Worm (Caenorhabditis elegans): ENCODE results near the gene Y69A2AR.25.

The Y69A2AR.25 gene

DNA sequence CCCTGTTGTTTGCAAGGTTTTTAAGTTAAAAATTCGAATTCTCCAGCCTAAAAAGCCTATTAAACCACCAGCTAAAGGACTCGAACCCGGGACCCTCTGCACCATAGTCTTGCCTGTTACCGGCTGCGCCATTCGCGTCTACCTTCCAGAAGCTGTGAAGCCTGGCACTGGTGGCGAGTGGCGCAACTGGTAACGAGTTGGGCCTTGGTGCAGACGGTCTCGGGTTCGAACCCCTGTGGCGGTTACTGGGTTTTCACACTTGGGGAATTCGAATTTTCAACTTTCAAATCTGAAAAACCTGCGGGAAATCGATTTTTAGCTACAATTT is 34.7 kb upstream of the Y69A2AR.25 start (continued):
- TF ChIP-seq akir-1 (GFP tag; optimal IDR thresholded peaks at IDR 0.05) (no peak), lin-40 (tag; optimal IDR thresholded peaks at IDR 0.05) (no peak), athp-1 (tag; optimal IDR thresholded peaks at IDR 0.05) (peak; percentile 21), egrh-3 (GFP tag; IDR thresholded peaks at IDR 0.05) (peak; percentile 45; the same call in 1 of the 2 replicates), sea-2 (GFP tag; IDR thresholded peaks at IDR 0.05) (peak; percentile 11; the same call in 1 of the 2 replicates), egl-18 (GFP tag; IDR thresholded peaks at IDR 0.05) (no peak), tbp1 (GFP tag; optimal IDR thresholded peaks at IDR 0.05) (peak; percentile 47), chd-7 (tag; optimal IDR thresholded peaks at IDR 0.05) (peak; percentile 77), nhr-120 (GFP tag; IDR thresholded peaks at IDR 0.05) (peak; percentile 78; the same call in 1 of the 2 replicates), D2030.7 (GFP tag; IDR thresholded peaks at IDR 0.05) (peak; percentile 51; the same call in 1 of the 2 replicates)

DNA sequence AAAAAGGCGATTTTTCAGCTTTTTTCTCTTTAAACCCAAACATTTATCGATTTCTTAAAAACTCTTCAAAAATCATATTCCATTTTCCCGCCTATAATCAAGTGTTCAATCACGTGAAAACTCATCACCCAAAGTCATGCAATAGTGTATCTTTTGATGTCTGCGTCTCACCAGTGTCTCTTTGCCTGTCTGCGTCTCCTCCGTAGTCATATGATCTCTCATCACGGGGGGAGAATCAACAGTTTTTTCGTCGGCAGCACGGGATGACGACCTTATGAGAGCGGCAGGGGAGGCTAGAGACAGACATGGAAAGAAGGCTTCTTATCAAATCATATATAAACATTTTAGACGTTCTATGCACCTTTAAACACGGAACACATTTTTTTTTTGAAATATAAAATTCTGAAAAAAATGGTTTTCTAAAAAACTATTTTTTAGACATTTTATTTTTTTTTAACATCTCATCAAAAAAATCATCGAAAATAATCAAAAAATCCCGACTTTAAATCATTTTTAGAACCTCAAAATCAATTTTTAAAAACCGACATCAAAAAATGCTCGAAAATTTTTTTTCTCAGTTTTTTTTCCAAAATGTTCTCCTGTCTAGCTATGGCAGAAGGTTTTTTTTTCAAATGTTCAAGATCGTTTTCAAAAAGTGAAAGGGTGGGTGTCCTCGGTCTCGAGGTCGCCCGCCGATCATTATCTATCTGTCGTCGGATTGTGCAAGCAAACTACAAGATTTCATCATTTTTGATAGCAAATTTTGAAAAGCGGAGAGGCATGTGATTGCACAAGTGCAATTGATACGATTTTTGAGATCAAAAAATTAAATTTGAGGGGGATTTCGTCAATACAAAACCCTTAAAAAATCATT is 34.1 kb upstream of the Y69A2AR.25 start:
- TF ChIP-seq pha-4 (tag; optimal IDR thresholded peaks at IDR 0.05) (peak; percentile 93), lsl-1 (GFP tag; optimal IDR thresholded peaks at IDR 0.05) (peak; percentile 22), madf-10 (tag; optimal IDR thresholded peaks at IDR 0.05) (peak; percentile 92), lin-54 (GFP tag; optimal IDR thresholded peaks at IDR 0.05) (peak; percentile 94), F33H1.4 (GFP tag; IDR thresholded peaks at IDR 0.05) (peak; percentile 65), nhr-120 (GFP tag; IDR thresholded peaks at IDR 0.05) (peak; percentile 59; the same call in 1 of the 2 replicates), hmg-1.2 (GFP tag; IDR thresholded peaks at IDR 0.05) (peak; percentile 98), madf-3 (GFP tag; IDR thresholded peaks at IDR 0.05) (peak; percentile 93), Y67H2A.10 (GFP tag; conservative IDR thresholded peaks at IDR 0.05) (peak; percentile 98), C06A6.2 (GFP tag; conservative IDR thresholded peaks at IDR 0.05) (peak; percentile 96), zfh-2 (GFP tag; conservative IDR thresholded peaks at IDR 0.05) (peak; percentile 92), madf-6 (GFP tag; IDR thresholded peaks at IDR 0.05) (peak; percentile 60; the same call in 1 of the 2 replicates), hlh-12 (tag; optimal IDR thresholded peaks at IDR 0.05) (no peak), egl-18 (GFP tag; IDR thresholded peaks at IDR 0.05) (peak; percentile 84), fkh-3 (tag; optimal IDR thresholded peaks at IDR 0.05) (no peak), ztf-3 (GFP tag; optimal IDR thresholded peaks at IDR 0.05) (peak; percentile 92), Y53G8AR.9 (GFP tag; conservative IDR thresholded peaks at IDR 0.05) (peak; percentile 97), T26A5.8 (tag; optimal IDR thresholded peaks at IDR 0.05) (no peak), attf-6 (GFP tag; IDR thresholded peaks at IDR 0.05) (peak; percentile 62), Y56A3A.18 (GFP tag; IDR thresholded peaks at IDR 0.05) (peak; percentile 96), K12H6.12 (tag; optimal IDR thresholded peaks at IDR 0.05) (peak; percentile 93), die-1 (tag; optimal IDR thresholded peaks at IDR 0.05) (peak; percentile 70), tlf-1 (GFP tag; optimal IDR thresholded peaks at IDR 0.05) (peak; percentile 97), ceh-40 (GFP tag; IDR thresholded peaks at IDR 0.05) (peak; percentile 63; the same call in 1 of the 2 replicates), ztf-26 (tag; optimal IDR thresholded peaks at IDR 0.05) (peak; percentile 97), sea-2 (GFP tag; IDR thresholded peaks at IDR 0.05) (peak; percentile 97), aptf-2 (GFP tag; conservative IDR thresholded peaks at IDR 0.05) (peak; percentile 54; the same call in 1 of the 2 replicates), T07F8.4 (tag; optimal IDR thresholded peaks at IDR 0.05) (peak; percentile 35), F39B2.1 (GFP tag; IDR thresholded peaks at IDR 0.05) (peak; percentile 69), akir-1 (GFP tag; optimal IDR thresholded peaks at IDR 0.05) (peak; percentile 90), pbrm-1 (GFP tag; IDR thresholded peaks at IDR 0.05) (peak; percentile 96), mel-28 (tag; optimal IDR thresholded peaks at IDR 0.05; ENCODE audit: borderline replicate concordance) (peak; percentile 77), cebp-2 (GFP tag; IDR thresholded peaks at IDR 0.05) (peak; percentile 79; the same call in 1 of the 2 replicates), ekl-4 (GFP tag; IDR thresholded peaks at IDR 0.05) (peak; percentile 99), ztf-6 (GFP tag; IDR thresholded peaks at IDR 0.05) (peak; percentile 74; the same call in 1 of the 2 replicates), aptf-3 (GFP tag; IDR thresholded peaks at IDR 0.05) (0 out of 2 replicates have a peak, but pooled peaks have one; percentile 27), egl-44 (GFP tag; IDR thresholded peaks at IDR 0.05) (peak; percentile 93), hsf-1 (GFP tag; IDR thresholded peaks at IDR 0.05) (peak; percentile 73), gei-17 (GFP tag; optimal IDR thresholded peaks at IDR 0.05) (peak; percentile 88)

Data from whole organism, young adult.